Fruit fly (Drosophila melanogaster) whole organism, embryonic: Measurements from ENCODE around the gene CG4611.

Experiments used
- Aef1 ChIP-seq: fragments of 200-800 bp; sonication (Bioruptor generic); IDR thresholded peaks from 3 replicates; pipeline ENCODE4 v1.3.6; 2022; ENCODE audit warnings: missing biosample characterization, missing genetic modification characterization
- Bdp1 ChIP-seq: fragments of 200-800 bp; sonication (Bioruptor generic); optimal IDR thresholded peaks from 3 replicates; lab custom pipeline; 2016; ENCODE audit warnings: missing biosample characterization, missing genetic modification characterization
- CG10267 ChIP-seq: fragments of 200-800 bp; sonication (Bioruptor generic); optimal IDR thresholded peaks from 2 replicates; lab custom pipeline; 2018; ENCODE audit warnings: missing biosample characterization, mild to moderate bottlenecking, missing genetic modification characterization, moderate library complexity
- CG11085 ChIP-seq: fragments of 200-800 bp; sonication (Bioruptor generic); IDR thresholded peaks from 2 replicates; pipeline ENCODE4 v1.3.6; 2022; ENCODE audit warnings: missing biosample characterization, missing genetic modification characterization
- CG14050 ChIP-seq: fragments of 200-800 bp; sonication (Bioruptor generic); IDR thresholded peaks from 3 replicates; pipeline ENCODE4 v1.3.6; 2022; ENCODE audit warnings: missing biosample characterization, missing genetic modification characterization
- CG17385 ChIP-seq: fragments of 200-800 bp; sonication (Bioruptor generic); optimal IDR thresholded peaks from 3 replicates; lab custom pipeline; 2018; ENCODE audit warnings: missing biosample characterization, mild to moderate bottlenecking, missing genetic modification characterization
- CG1832 ChIP-seq: fragments of 200-800 bp; sonication (Bioruptor generic); optimal IDR thresholded peaks from 2 replicates; lab custom pipeline; 2017; ENCODE audit warnings: missing biosample characterization, mild to moderate bottlenecking, missing genetic modification characterization, inconsistent platforms
- CG30020 ChIP-seq: fragments of 200-800 bp; optimal IDR thresholded peaks from 2 replicates; lab custom pipeline; 2019; ENCODE audit warnings: missing biosample characterization, mild to moderate bottlenecking, missing genetic modification characterization, moderate library complexity
- CG32772 ChIP-seq: fragments of 200-800 bp; sonication (Bioruptor generic); IDR thresholded peaks from 2 replicates; pipeline ENCODE4 v1.3.6; 2022; ENCODE audit warnings: missing biosample characterization, missing genetic modification characterization
- CG4820 ChIP-seq: fragments of 200-800 bp; sonication (Bioruptor generic); optimal IDR thresholded peaks from 3 replicates; lab custom pipeline; 2016; ENCODE audit warnings: missing biosample characterization, missing genetic modification characterization
- CG5180 ChIP-seq: fragments of 200-800 bp; sonication (Bioruptor generic); optimal IDR thresholded peaks from 3 replicates; lab custom pipeline; 2017; ENCODE audit warnings: missing biosample characterization, missing genetic modification characterization, mild to moderate bottlenecking, moderate library complexity, missing genetic modification reagents
- CG6175 ChIP-seq: fragments of 200-800 bp; sonication (Bioruptor generic); IDR thresholded peaks from 3 replicates; pipeline ENCODE4 v1.3.6; 2022; ENCODE audit warnings: missing biosample characterization, missing genetic modification characterization
- CG6765 ChIP-seq: fragments of 200-800 bp; sonication (Bioruptor generic); optimal IDR thresholded peaks from 3 replicates; lab custom pipeline; 2017; ENCODE audit warnings: missing biosample characterization, mild to moderate bottlenecking, missing genetic modification characterization
- CG7372 ChIP-seq: fragments of 200-800 bp; sonication (Bioruptor generic); IDR thresholded peaks from 2 replicates; pipeline ENCODE4 v1.3.6; 2022; ENCODE audit warnings: missing biosample characterization, missing genetic modification characterization
- CG8089 ChIP-seq: fragments of 200-800 bp; sonication (Bioruptor generic); optimal IDR thresholded peaks from 3 replicates; lab custom pipeline; 2016; ENCODE audit warnings: missing biosample characterization, missing genetic modification characterization
- CG8281 ChIP-seq: fragments of 200-800 bp; sonication (Bioruptor generic); optimal IDR thresholded peaks from 2 replicates; lab custom pipeline; 2018; ENCODE audit warnings: missing biosample characterization, mild to moderate bottlenecking, missing genetic modification characterization, moderate library complexity
- CG9797 ChIP-seq: fragments of 200-800 bp; sonication (Bioruptor generic); optimal IDR thresholded peaks from 3 replicates; lab custom pipeline; 2018; ENCODE audit warnings: missing biosample characterization, mild to moderate bottlenecking, missing genetic modification characterization
- CkIIα-i1 ChIP-seq: fragments of 200-800 bp; sonication (Bioruptor generic); IDR thresholded peaks from 2 replicates; pipeline ENCODE4 v1.3.6; 2022; ENCODE audit warnings: missing biosample characterization, missing genetic modification characterization
- Ets97D ChIP-seq: fragments of 200-800 bp; sonication (Bioruptor generic); optimal IDR thresholded peaks from 3 replicates; lab custom pipeline; 2016; ENCODE audit warnings: missing biosample characterization, missing genetic modification characterization
- Fer1 ChIP-seq: fragments of 200-800 bp; sonication (Bioruptor generic); optimal IDR thresholded peaks from 2 replicates; lab custom pipeline; 2017; ENCODE audit warnings: missing biosample characterization, mild to moderate bottlenecking, missing genetic modification characterization
- Fer3 ChIP-seq: fragments of 200-800 bp; sonication (Bioruptor generic); optimal IDR thresholded peaks from 2 replicates; lab custom pipeline; 2018; ENCODE audit warnings: missing biosample characterization, mild to moderate bottlenecking, missing genetic modification characterization, moderate library complexity
- HLH54F ChIP-seq: fragments of 200-800 bp; sonication (Bioruptor generic); optimal IDR thresholded peaks from 3 replicates; lab custom pipeline; 2016; ENCODE audit warnings: missing biosample characterization, missing genetic modification characterization
- Kr ChIP-seq: fragments of 200-800 bp; sonication (Bioruptor generic); optimal IDR thresholded peaks from 2 replicates; lab custom pipeline; 2017; ENCODE audit warnings: missing biosample characterization, mild to moderate bottlenecking, missing genetic modification characterization
- NC2α ChIP-seq: fragments of 200-800 bp; sonication (Bioruptor generic); optimal IDR thresholded peaks from 2 replicates; lab custom pipeline; 2016; ENCODE audit warnings: missing biosample characterization, missing genetic modification characterization
- Neu2 ChIP-seq: fragments of 200-800 bp; sonication (Bioruptor generic); optimal IDR thresholded peaks from 3 replicates; lab custom pipeline; 2016; ENCODE audit warnings: missing biosample characterization, missing genetic modification characterization, borderline replicate concordance
- Oaz ChIP-seq: fragments of 200-800 bp; sonication (Bioruptor generic); IDR thresholded peaks from 2 replicates; pipeline ENCODE4 v1.3.6; 2022; ENCODE audit warnings: missing biosample characterization, missing genetic modification characterization
- Oli ChIP-seq: fragments of 200-800 bp; sonication (Bioruptor generic); optimal IDR thresholded peaks from 2 replicates; lab custom pipeline; 2018; ENCODE audit warnings: missing biosample characterization, mild to moderate bottlenecking, missing genetic modification characterization, moderate library complexity
- Rx ChIP-seq: fragments of 200-800 bp; sonication (Bioruptor generic); IDR thresholded peaks from 2 replicates; pipeline ENCODE4 v1.3.6; 2022; ENCODE audit warnings: missing biosample characterization, missing genetic modification characterization
- Sox102F ChIP-seq: fragments of 200-800 bp; sonication (Bioruptor generic); optimal IDR thresholded peaks from 2 replicates; lab custom pipeline; 2018; ENCODE audit warnings: missing biosample characterization, mild to moderate bottlenecking, missing genetic modification characterization, moderate library complexity
- Sry-β ChIP-seq: fragments of 200-800 bp; sonication (Bioruptor generic); optimal IDR thresholded peaks from 2 replicates; lab custom pipeline; 2018; ENCODE audit warnings: missing biosample characterization, mild to moderate bottlenecking, missing genetic modification characterization, moderate library complexity
- Stat92E ChIP-seq, 3 experiments: fragments of >200 bp in 2 of 3; fragments of 200-800 bp in 1 of 3; sonication (Bioruptor generic) in 1 of 3; optimal IDR thresholded peaks; 2 replicates each; lab custom pipeline; 2017 to 2019; ENCODE audit warnings: missing biosample characterization in 3 of 3, missing genetic modification characterization in 3 of 3, mild to moderate bottlenecking in 1 of 3, moderate library complexity in 1 of 3
- Xrp1 ChIP-seq: fragments of 200-800 bp; sonication (Bioruptor generic); IDR thresholded peaks from 2 replicates; pipeline ENCODE4 v1.3.6; 2022; ENCODE audit warnings: missing biosample characterization, missing genetic modification characterization
- az2 ChIP-seq: fragments of 200-800 bp; sonication (Bioruptor generic); optimal IDR thresholded peaks from 3 replicates; lab custom pipeline; 2016; ENCODE audit warnings: missing biosample characterization, missing genetic modification characterization
- br ChIP-seq: fragments of >200 bp; optimal IDR thresholded peaks from 2 replicates; lab custom pipeline; 2017
- chif ChIP-seq, 2 experiments: fragments of 200-800 bp; sonication (Bioruptor generic); optimal IDR thresholded peaks; 3 replicates each; lab custom pipeline; 2016; ENCODE audit warnings: missing biosample characterization in 2 of 2, missing genetic modification characterization in 2 of 2
- croc ChIP-seq: fragments of 200-800 bp; sonication (Bioruptor generic); conservative IDR thresholded peaks from 3 replicates; pipeline ENCODE4 v1.3.6; 2022; ENCODE audit warnings: missing biosample characterization, missing genetic modification characterization
- dati ChIP-seq: fragments of 200-800 bp; sonication (Bioruptor generic); IDR thresholded peaks from 2 replicates; pipeline ENCODE4 v1.3.6; 2022; ENCODE audit warnings: missing biosample characterization, missing genetic modification characterization
- dm ChIP-seq: fragments of 200-800 bp; sonication (Bioruptor generic); optimal IDR thresholded peaks from 3 replicates; lab custom pipeline; 2016; ENCODE audit warnings: missing biosample characterization, missing genetic modification characterization
- ewg ChIP-seq: fragments of 200-800 bp; sonication (Bioruptor generic); optimal IDR thresholded peaks from 3 replicates; lab custom pipeline; 2017; ENCODE audit warnings: mild to moderate bottlenecking, missing biosample characterization, missing genetic modification reagents, missing genetic modification characterization
- fd96Cb ChIP-seq: fragments of 200-800 bp; sonication (Bioruptor generic); optimal IDR thresholded peaks from 2 replicates; lab custom pipeline; 2018; ENCODE audit warnings: missing biosample characterization, mild to moderate bottlenecking, missing genetic modification characterization, moderate library complexity
- ftz-f1 ChIP-seq: fragments of 200-800 bp; sonication (Bioruptor generic); optimal IDR thresholded peaks from 2 replicates; lab custom pipeline; 2016; ENCODE audit warnings: missing biosample characterization, missing genetic modification characterization
- hth ChIP-seq: fragments of >200 bp; optimal IDR thresholded peaks from 2 replicates; lab custom pipeline; 2017; ENCODE audit warnings: inconsistent platforms
- kah ChIP-seq: fragments of 200-800 bp; sonication (Bioruptor generic); optimal IDR thresholded peaks from 2 replicates; lab custom pipeline; 2018; ENCODE audit warnings: missing biosample characterization, mild to moderate bottlenecking, missing genetic modification characterization
- klu ChIP-seq: fragments of 200-800 bp; sonication (Bioruptor generic); IDR thresholded peaks from 2 replicates; pipeline ENCODE4 v1.3.6; 2022; ENCODE audit warnings: missing biosample characterization, missing genetic modification characterization
- kni ChIP-seq: fragments of 200-800 bp; sonication (Bioruptor generic); optimal IDR thresholded peaks from 3 replicates; lab custom pipeline; 2017; ENCODE audit warnings: mild to moderate bottlenecking, missing biosample characterization, missing genetic modification reagents, missing genetic modification characterization
- pfk ChIP-seq: fragments of 200-800 bp; sonication (Bioruptor generic); optimal IDR thresholded peaks from 2 replicates; lab custom pipeline; 2018; ENCODE audit warnings: missing biosample characterization, mild to moderate bottlenecking, missing genetic modification characterization, moderate library complexity
- psq ChIP-seq: fragments of 200-800 bp; sonication (Bioruptor generic); optimal IDR thresholded peaks from 2 replicates; lab custom pipeline; 2017; ENCODE audit warnings: missing biosample characterization, missing genetic modification characterization
- rib ChIP-seq: fragments of 200-800 bp; sonication (Bioruptor generic); IDR thresholded peaks from 2 replicates; pipeline ENCODE4 v1.3.6; 2022; ENCODE audit warnings: missing biosample characterization, missing genetic modification characterization
- sc ChIP-seq, 3 experiments: fragments of >200 bp in 2 of 3; fragments of 200-800 bp in 1 of 3; sonication (Bioruptor generic) in 1 of 3; optimal IDR thresholded peaks; 2 replicates in 2 of 3; 3 replicates in 1 of 3; lab custom pipeline; 2017; ENCODE audit warnings: mild to moderate bottlenecking in 1 of 3, missing biosample characterization in 1 of 3, missing genetic modification characterization in 1 of 3, missing genetic modification reagents in 1 of 3
- sima ChIP-seq: fragments of 200-800 bp; sonication (Bioruptor generic); optimal IDR thresholded peaks from 2 replicates; lab custom pipeline; 2016; ENCODE audit warnings: missing biosample characterization, missing genetic modification characterization
- yki ChIP-seq: fragments of >200 bp; optimal IDR thresholded peaks from 3 replicates; lab custom pipeline; 2018

CG4611 gene

dm6 chr3L:5133704-5134430 is 2.3 kb upstream of the CG4611 start, which contains the start of gene Yod1 (continued):
- TF ChIP-seq CG17385 (GFP tag; lab: Kevin White, UChicago) (no peak), CG11085 (GFP tag; lab: Robert Waterston, UW) (no peak), CG10267 (peak; percentile 46), Neu2 (GFP tag; lab: Kevin White, UChicago) (no peak), yki (no peak), Ets97D (GFP tag; lab: Kevin White, UChicago) (peak; percentile 36), Sox102F (GFP tag; lab: Kevin White, UChicago) (no peak), HLH54F (GFP tag; lab: Kevin White, UChicago) (no peak), dm (no peak), br (lab: Kevin White, UChicago) (no peak), Xrp1 (no peak), CG30020 (tag; lab: Kevin White, UChicago) (no peak), psq (no peak), chif (GFP tag; optimal IDR thresholded peaks at IDR 0.05; lab: Kevin White, UChicago) (no peak), croc (GFP tag; lab: Robert Waterston, UW) (no peak), Kr (GFP tag; lab: Kevin White, UChicago) (no peak), Oli (no peak), ftz-f1 (GFP tag; lab: Kevin White, UChicago) (no peak), kni (no peak), Sry-β (GFP tag; lab: Kevin White, UChicago) (no peak), Rx (GFP tag; lab: Robert Waterston, UW) (no peak), CkIIα-i1 (GFP tag; lab: Robert Waterston, UW) (no peak), pfk (no peak), hth (lab: Kevin White, UChicago) (no peak), CG6175 (GFP tag; lab: Robert Waterston, UW) (no peak), CG4820 (no peak), fd96Cb (no peak), sc (optimal IDR thresholded peaks at IDR 0.05; lab: Kevin White, UChicago) (no peak), sc (GFP tag; optimal IDR thresholded peaks at IDR 0.05; lab: Kevin White, UChicago) (no peak), CG7372 (no peak), ewg (GFP tag; lab: Kevin White, UChicago) (no peak), CG14050 (GFP tag; lab: Robert Waterston, UW) (no peak), Fer3 (tag; lab: Kevin White, UChicago) (no peak), CG6765 (no peak), kah (no peak), Stat92E (GFP tag; optimal IDR thresholded peaks at IDR 0.05; lab: Kevin White, UChicago) (peak in 1 of 3 experiments; percentile 12), NC2α (no peak), Oaz (GFP tag; lab: Robert Waterston, UW) (no peak), Bdp1 (GFP tag; lab: Kevin White, UChicago) (no peak), CG9797 (peak; percentile 30), Aef1 (GFP tag; lab: Robert Waterston, UW) (no peak), Fer1 (GFP tag; lab: Kevin White, UChicago) (no peak), CG1832 (GFP tag; lab: Kevin White, UChicago) (no peak), az2 (GFP tag; lab: Kevin White, UChicago) (no peak), CG8281 (tag; lab: Kevin White, UChicago) (no peak), rib (GFP tag; lab: Robert Waterston, UW) (no peak), dati (GFP tag; lab: Robert Waterston, UW) (no peak), klu (GFP tag; lab: Robert Waterston, UW) (no peak), CG8089 (no peak), sima (no peak), CG5180 (GFP tag; lab: Kevin White, UChicago) (no peak), CG32772 (GFP tag; lab: Robert Waterston, UW) (peak; percentile 13; the same call in 1 of the 2 replicates)
